Worm (Caenorhabditis elegans): ENCODE results near the gene R03A10.5.

Gene R03A10.5

DNA sequence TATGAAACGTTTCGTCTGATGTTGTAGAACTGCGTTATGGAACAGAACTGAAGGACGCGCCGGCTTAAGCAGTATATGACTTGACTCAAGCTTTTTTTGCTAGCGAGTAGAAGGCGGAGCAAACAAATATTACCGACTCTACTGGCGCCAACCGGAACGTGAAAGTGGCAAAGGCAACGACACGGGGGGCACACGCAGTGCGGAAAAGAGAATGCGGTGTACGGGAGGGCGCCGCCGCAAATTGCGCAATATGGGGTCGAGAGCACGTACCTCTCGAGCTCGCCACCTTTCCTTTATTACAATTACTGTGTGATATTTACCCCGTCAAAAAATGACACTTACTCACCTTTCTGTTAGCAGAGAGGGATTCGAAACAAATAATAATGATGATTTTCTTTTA is 31.3 kb upstream of the R03A10.5 start, which contains the start of gene pqn-36:
Gene pqn-36 (minus strand): TSS at position 268 of the 400 bp plus-strand sequence.
- TF ChIP-seq ceh-44 (GFP tag; IDR thresholded peaks at IDR 0.05) (no peak), lim-7 (GFP tag; IDR thresholded peaks at IDR 0.05) (0 out of 2 replicates have a peak, but pooled peaks have one; percentile 35), set-16 (GFP tag; IDR thresholded peaks at IDR 0.05) (0 out of 2 replicates have a peak, but pooled peaks have one; percentile 29), jun-1 (tag; optimal IDR thresholded peaks at IDR 0.05) (no peak), nhr-6 (tag; optimal IDR thresholded peaks at IDR 0.05) (peak; percentile 4)

ce11 chrX:15420671-15421070 is 25.9 kb upstream of the R03A10.5 start, which contains the start of gene F39D8.3:
F39D8.3 (plus strand) TSS chrX:15420971.
- TF ChIP-seq tra-1 (GFP tag; IDR thresholded peaks at IDR 0.05) (no peak), mxl-2 (GFP tag; conservative IDR thresholded peaks at IDR 0.05) (no peak), nhr-102 (tag; optimal IDR thresholded peaks at IDR 0.05) (no peak), hlh-11 (tag; optimal IDR thresholded peaks at IDR 0.05) (peak; percentile 22), pha-4 (GFP tag; IDR thresholded peaks at IDR 0.05) (no peak), pha-4 (tag; optimal IDR thresholded peaks at IDR 0.05) (no peak), arid-1 (GFP tag; conservative IDR thresholded peaks at IDR 0.05) (no peak), daf-16 (GFP tag; optimal IDR thresholded peaks at IDR 0.05) (no peak), daf-16 (tag; optimal IDR thresholded peaks at IDR 0.05) (no peak)

ce11 chrX:15423708-15424423 is 22.7 kb upstream of the R03A10.5 start:
- no peak for TF ChIP-seq lin-13 (GFP tag; optimal IDR thresholded peaks at IDR 0.05)
- 0 out of 2 replicates have a peak, but pooled peaks have one; percentile 8 for TF ChIP-seq nhr-41 (GFP tag; IDR thresholded peaks at IDR 0.05)
- no peak for TF ChIP-seq nhr-237 (tag; optimal IDR thresholded peaks at IDR 0.05)
- TF ChIP-seq ama-1 (optimal IDR thresholded peaks at IDR 0.05): no peak
- no peak for TF ChIP-seq hif-1 (tag; optimal IDR thresholded peaks at IDR 0.05)
- no peak for TF ChIP-seq ceh-62 (tag; optimal IDR thresholded peaks at IDR 0.05)
- TF ChIP-seq lir-3 (tag; optimal IDR thresholded peaks at IDR 0.05): no peak
- no peak for TF ChIP-seq vab-7 (GFP tag; IDR thresholded peaks at IDR 0.05)
- TF ChIP-seq spr-1 (tag; optimal IDR thresholded peaks at IDR 0.05): no peak
- TF ChIP-seq tra-1 (GFP tag; IDR thresholded peaks at IDR 0.05): peak; percentile 79
- no peak for TF ChIP-seq ztf-7 (tag; optimal IDR thresholded peaks at IDR 0.05)
- TF ChIP-seq sdz-12 (GFP tag; optimal IDR thresholded peaks at IDR 0.05): no peak
- TF ChIP-seq ceh-28 (tag; optimal IDR thresholded peaks at IDR 0.05): no peak
- no peak for TF ChIP-seq fos-1 (tag; optimal IDR thresholded peaks at IDR 0.05)
- TF ChIP-seq ceh-32 (tag; optimal IDR thresholded peaks at IDR 0.05; ENCODE audit: poor library complexity): no peak
- peak; percentile 38 for TF ChIP-seq nhr-48 (tag; optimal IDR thresholded peaks at IDR 0.05)
- TF ChIP-seq mep-1 (tag; optimal IDR thresholded peaks at IDR 0.05): no peak
- TF ChIP-seq daf-16 (GFP tag; optimal IDR thresholded peaks at IDR 0.05): no peak
- peak; percentile 96 for TF ChIP-seq daf-16 (tag; optimal IDR thresholded peaks at IDR 0.05)
- TF ChIP-seq nhr-6 (tag; optimal IDR thresholded peaks at IDR 0.05): no peak
- peak; percentile 80 for TF ChIP-seq php-3 (GFP tag; IDR thresholded peaks at IDR 0.05)
- no peak for TF ChIP-seq dmd-9 (GFP tag; IDR thresholded peaks at IDR 0.05)
- peak; percentile 74; the same call in 1 of the 2 replicates for TF ChIP-seq ceh-20 (GFP tag; IDR thresholded peaks at IDR 0.05)
- no peak for TF ChIP-seq zip-2 (tag; optimal IDR thresholded peaks at IDR 0.05)
- TF ChIP-seq dve-1 (tag; optimal IDR thresholded peaks at IDR 0.05; ENCODE audit: insufficient read depth): peak; percentile 55
- no peak for TF ChIP-seq unc-130 (GFP tag; optimal IDR thresholded peaks at IDR 0.05)
- TF ChIP-seq jun-1 (tag; optimal IDR thresholded peaks at IDR 0.05): no peak
- TF ChIP-seq unc-39 (tag; optimal IDR thresholded peaks at IDR 0.05): no peak
- TF ChIP-seq nhr-11 (tag; optimal IDR thresholded peaks at IDR 0.05): no peak
- TF ChIP-seq snpc-1.2 (GFP tag; IDR thresholded peaks at IDR 0.05): no peak
- TF ChIP-seq arid-1 (GFP tag; conservative IDR thresholded peaks at IDR 0.05): no peak
- TF ChIP-seq pqm-1 (tag; optimal IDR thresholded peaks at IDR 0.05): peak; percentile 63
- no peak for TF ChIP-seq skn-1 (tag; optimal IDR thresholded peaks at IDR 0.05)
- TF ChIP-seq nhr-28 (tag; optimal IDR thresholded peaks at IDR 0.05): peak; percentile 92
- peak; percentile 91 for TF ChIP-seq hlh-11 (tag; optimal IDR thresholded peaks at IDR 0.05)
- peak; percentile 62 for TF ChIP-seq set-16 (GFP tag; IDR thresholded peaks at IDR 0.05)
- no peak for TF ChIP-seq fkh-10 (GFP tag; optimal IDR thresholded peaks at IDR 0.05)
- TF ChIP-seq lin-39 (tag; optimal IDR thresholded peaks at IDR 0.05): no peak
- peak; percentile 63; the same call in 1 of the 2 replicates for TF ChIP-seq lin-1 (GFP tag; IDR thresholded peaks at IDR 0.05)
- no peak for TF ChIP-seq egl-27 (tag; optimal IDR thresholded peaks at IDR 0.05)
